Fruit fly (Drosophila melanogaster) whole organism, wandering third instar larva: ENCODE data around the gene CG13727.

ENCODE experiments used
- Abd-B ChIP-seq: fragments of >200 bp; optimal IDR thresholded peaks from 2 replicates; lab custom pipeline; 2017; ENCODE audit warnings: missing biosample characterization, missing genetic modification characterization
- CG32264 ChIP-seq: fragments of 200-800 bp; sonication (Bioruptor generic); optimal IDR thresholded peaks from 2 replicates; lab custom pipeline; 2016; ENCODE audit warnings: missing biosample characterization, missing genetic modification characterization
- CG9705 ChIP-seq: fragments of 200-800 bp; sonication (Bioruptor generic); optimal IDR thresholded peaks from 2 replicates; lab custom pipeline; 2018; ENCODE audit warnings: missing biosample characterization, mild to moderate bottlenecking, missing genetic modification characterization
- CrebA ChIP-seq: fragments of 200-800 bp; sonication (Bioruptor generic); optimal IDR thresholded peaks from 2 replicates; lab custom pipeline; 2016; ENCODE audit warnings: missing biosample characterization, mild to moderate bottlenecking, missing genetic modification characterization, borderline replicate concordance
- Dfd ChIP-seq: fragments of >200 bp; optimal IDR thresholded peaks from 2 replicates; lab custom pipeline; 2017; ENCODE audit warnings: missing biosample characterization, missing genetic modification characterization
- Dif ChIP-seq: fragments of 200-275, 200-300 bp; sonication (Bioruptor generic); optimal IDR thresholded peaks from 2 replicates; lab custom pipeline; 2018; ENCODE audit warnings: missing biosample characterization, missing genetic modification characterization; ENCODE audit not compliant: partially characterized antibody
- GATAd ChIP-seq: sonication (Bioruptor generic); optimal IDR thresholded peaks from 2 replicates; lab custom pipeline; 2016; ENCODE audit warnings: missing biosample characterization, missing genetic modification characterization
- HLH106 ChIP-seq: fragments of 200-800 bp; optimal IDR thresholded peaks from 3 replicates; lab custom pipeline; 2019; ENCODE audit warnings: missing biosample characterization, mild to moderate bottlenecking, missing genetic modification characterization, moderate library complexity
- Hnf4 ChIP-seq: fragments of 200-800 bp; sonication (Bioruptor generic); optimal IDR thresholded peaks from 2 replicates; lab custom pipeline; 2016; ENCODE audit warnings: missing biosample characterization, mild to moderate bottlenecking, missing genetic modification characterization
- Hr78 ChIP-seq: fragments of >200 bp; optimal IDR thresholded peaks from 2 replicates; lab custom pipeline; 2017; ENCODE audit warnings: missing biosample characterization, missing genetic modification characterization
- Hr83 ChIP-seq: fragments of 200-300 bp; sonication (Bioruptor generic); optimal IDR thresholded peaks from 2 replicates; lab custom pipeline; 2016; ENCODE audit warnings: missing biosample characterization, mild to moderate bottlenecking, missing genetic modification characterization, moderate library complexity; ENCODE audit not compliant: poor library complexity, severe bottlenecking
- Mio ChIP-seq: sonication (Bioruptor generic); optimal IDR thresholded peaks from 2 replicates; lab custom pipeline; 2016; ENCODE audit warnings: missing biosample characterization, missing genetic modification characterization
- N ChIP-seq: fragments of >200 bp; optimal IDR thresholded peaks from 2 replicates; lab custom pipeline; 2018; ENCODE audit warnings: missing biosample characterization, missing external identifiers, missing genetic modification characterization
- OdsH ChIP-seq: fragments of 200-800 bp; sonication (Bioruptor generic); optimal IDR thresholded peaks from 2 replicates; lab custom pipeline; 2016; ENCODE audit warnings: missing biosample characterization, mild to moderate bottlenecking, missing genetic modification characterization
- Rel ChIP-seq, 2 experiments: fragments of 200-800 bp; sonication (Bioruptor generic) in 1 of 2; optimal IDR thresholded peaks; 2 replicates in 1 of 2; 3 replicates in 1 of 2; lab custom pipeline; 2016 to 2019; ENCODE audit warnings: mild to moderate bottlenecking in 2 of 2, missing biosample characterization in 2 of 2, missing genetic modification characterization in 2 of 2, moderate library complexity in 1 of 2
- Sp1 ChIP-seq: fragments of 200-800 bp; sonication (Bioruptor generic); optimal IDR thresholded peaks from 3 replicates; lab custom pipeline; 2019; ENCODE audit warnings: missing biosample characterization, mild to moderate bottlenecking, missing genetic modification characterization, moderate library complexity
- Vsx2 ChIP-seq: fragments of 200-300, 225-300 bp; sonication (Bioruptor generic); optimal IDR thresholded peaks from 2 replicates; lab custom pipeline; 2018; ENCODE audit warnings: missing biosample characterization, missing genetic modification characterization; ENCODE audit not compliant: partially characterized antibody
- br ChIP-seq: fragments of 200-800 bp; sonication (Bioruptor generic); optimal IDR thresholded peaks from 2 replicates; lab custom pipeline; 2016; ENCODE audit warnings: missing biosample characterization, missing genetic modification characterization
- brk ChIP-seq: fragments of 200-800 bp; sonication (Bioruptor generic); optimal IDR thresholded peaks from 2 replicates; lab custom pipeline; 2016; ENCODE audit warnings: missing biosample characterization, mild to moderate bottlenecking, missing genetic modification characterization
- dmrt93B ChIP-seq: fragments of 200-800 bp; sonication (Bioruptor generic); optimal IDR thresholded peaks from 2 replicates; lab custom pipeline; 2018; ENCODE audit warnings: missing biosample characterization, mild to moderate bottlenecking, missing genetic modification characterization
- dsf ChIP-seq: sonication (Bioruptor generic); optimal IDR thresholded peaks from 2 replicates; lab custom pipeline; 2016; ENCODE audit warnings: missing biosample characterization, missing genetic modification characterization, borderline replicate concordance
- ey ChIP-seq: fragments of 200-800 bp; sonication (Bioruptor generic); optimal IDR thresholded peaks from 2 replicates; lab custom pipeline; 2016; ENCODE audit warnings: missing biosample characterization, missing genetic modification characterization
- foxo ChIP-seq, 2 experiments: fragments of 200-800 bp; sonication (Bioruptor generic); optimal IDR thresholded peaks; 2 replicates in 1 of 2; 3 replicates in 1 of 2; lab custom pipeline; 2016 to 2017; ENCODE audit warnings: missing biosample characterization in 2 of 2, missing genetic modification characterization in 2 of 2
- fru ChIP-seq: fragments of 200-800 bp; sonication (Bioruptor generic); optimal IDR thresholded peaks from 3 replicates; lab custom pipeline; 2016; ENCODE audit warnings: missing biosample characterization, mild to moderate bottlenecking, missing genetic modification characterization
- h ChIP-seq: fragments of 200-800 bp; sonication (Bioruptor generic); optimal IDR thresholded peaks from 3 replicates; lab custom pipeline; 2016; ENCODE audit warnings: missing biosample characterization, mild to moderate bottlenecking, missing genetic modification characterization
- jim ChIP-seq: fragments of 175-275, 200-325 bp; sonication (Bioruptor generic); optimal IDR thresholded peaks from 2 replicates; lab custom pipeline; 2016; ENCODE audit warnings: missing biosample characterization, mild to moderate bottlenecking, missing genetic modification characterization
- lola ChIP-seq: fragments of >200 bp; optimal IDR thresholded peaks from 2 replicates; lab custom pipeline; 2017; ENCODE audit warnings: missing biosample characterization, missing genetic modification characterization
- pan ChIP-seq: fragments of >200 bp; optimal IDR thresholded peaks from 2 replicates; lab custom pipeline; 2017
- rgr ChIP-seq: fragments of 200-800 bp; sonication (Bioruptor generic); optimal IDR thresholded peaks from 3 replicates; lab custom pipeline; 2016; ENCODE audit warnings: missing biosample characterization, mild to moderate bottlenecking, missing genetic modification characterization
- sv ChIP-seq: fragments of 200-800 bp; sonication (Bioruptor generic); optimal IDR thresholded peaks from 3 replicates; lab custom pipeline; 2016; ENCODE audit warnings: missing biosample characterization, missing genetic modification characterization
- tai ChIP-seq: sonication (Bioruptor generic); optimal IDR thresholded peaks from 2 replicates; lab custom pipeline; 2016; ENCODE audit warnings: missing biosample characterization, missing genetic modification characterization

CG13727 gene

DNA sequence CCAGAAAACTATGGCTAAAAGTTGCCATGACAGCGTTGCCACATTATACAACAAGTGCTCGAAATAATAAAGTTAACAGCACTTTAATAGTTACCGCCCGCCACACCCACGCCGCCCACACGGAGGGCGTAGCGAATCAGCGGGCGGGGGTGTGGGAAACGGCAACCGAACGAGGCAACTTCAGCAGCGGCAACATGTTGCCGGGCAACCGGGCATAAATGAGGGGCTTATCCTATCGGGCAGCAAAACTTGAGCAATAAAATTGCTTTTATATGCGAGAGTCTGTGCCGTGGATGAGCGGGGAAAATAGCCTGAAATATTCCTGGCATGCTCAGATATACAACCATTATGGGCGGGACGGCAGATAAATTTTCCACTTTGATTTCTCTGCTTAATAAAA is 24.9 kb downstream of the CG13727 start:
- TF ChIP-seq Dfd (GFP tag; lab: Kevin White, UChicago): no peak
- no peak for TF ChIP-seq Abd-B
- TF ChIP-seq CG32264 (GFP tag; lab: Kevin White, UChicago): no peak
- no peak for TF ChIP-seq lola (GFP tag; lab: Kevin White, UChicago)
- TF ChIP-seq Mio: no peak
- TF ChIP-seq dsf: no peak
- no peak for TF ChIP-seq h
- TF ChIP-seq GATAd (GFP tag; lab: Kevin White, UChicago): no peak
- TF ChIP-seq jim: no peak
- TF ChIP-seq foxo (GFP tag; optimal IDR thresholded peaks at IDR 0.05; lab: Kevin White, UChicago): no peak
- TF ChIP-seq pan (lab: Kevin White, UChicago): no peak
- no peak for TF ChIP-seq sv
- TF ChIP-seq CG9705 (GFP tag; lab: Kevin White, UChicago): no peak
- no peak for TF ChIP-seq dmrt93B (GFP tag; lab: Kevin White, UChicago)
- no peak for TF ChIP-seq fru
- no peak for TF ChIP-seq CrebA (GFP tag; lab: Kevin White, UChicago)
- TF ChIP-seq Hr78 (GFP tag; lab: Kevin White, UChicago): no peak
- no peak for TF ChIP-seq Hnf4 (GFP tag; lab: Kevin White, UChicago)
- no peak for TF ChIP-seq br (GFP tag; lab: Kevin White, UChicago)
- TF ChIP-seq, all 38 proteins: peak for 0

DNA sequence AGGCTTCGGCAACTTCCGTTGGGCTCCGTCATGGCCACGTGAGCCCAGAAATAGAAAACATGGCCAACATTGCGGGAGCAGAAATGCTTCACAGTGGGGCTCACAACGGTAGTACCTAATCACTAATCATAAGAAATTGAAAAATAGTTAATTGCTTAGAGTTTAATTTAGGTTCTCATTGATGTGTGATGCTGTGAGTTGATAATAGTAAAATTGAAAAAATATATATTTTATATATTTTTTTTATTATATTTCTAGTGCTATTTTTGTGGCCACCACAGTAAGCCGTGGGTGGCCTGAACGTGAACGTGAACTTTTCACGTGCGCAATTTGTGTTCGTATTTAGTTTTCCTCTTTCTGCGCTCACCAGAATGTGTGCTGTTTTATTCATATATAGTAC is 30.6 kb downstream of the CG13727 start:
- TF ChIP-seq jim (no peak), OdsH (no peak), Hr83 (no peak), tai (GFP tag; lab: Kevin White, UChicago) (no peak), Dif (GFP tag; lab: Kevin White, UChicago) (no peak), CrebA (GFP tag; lab: Kevin White, UChicago) (no peak)

DNA sequence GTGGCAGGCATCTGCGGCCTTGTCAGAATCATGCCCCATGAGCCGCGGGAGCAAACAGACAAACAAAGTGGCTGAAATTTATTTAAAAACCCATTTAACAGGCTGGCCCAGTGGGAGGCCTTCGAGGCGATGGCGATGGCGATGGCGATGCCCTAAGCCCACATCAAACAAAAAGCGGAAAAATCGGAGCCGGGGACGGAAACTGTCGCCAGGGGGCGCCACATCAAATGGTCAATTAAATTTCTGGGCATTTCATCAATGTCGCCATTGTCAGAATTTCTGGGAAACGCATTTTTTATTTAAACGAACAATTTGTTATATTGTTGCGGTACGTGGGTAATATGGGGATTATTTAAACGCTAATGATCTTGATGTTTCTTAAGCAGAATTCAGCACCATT is 48.9 kb downstream of the CG13727 start:
- no peak for TF ChIP-seq HLH106 (tag; lab: Kevin White, UChicago)
- TF ChIP-seq N (GFP tag; lab: Kevin White, UChicago): no peak
- no peak for TF ChIP-seq Dfd (GFP tag; lab: Kevin White, UChicago)
- no peak for TF ChIP-seq ey (GFP tag; lab: Kevin White, UChicago)
- TF ChIP-seq Mio: no peak
- no peak for TF ChIP-seq CG32264 (GFP tag; lab: Kevin White, UChicago)
- no peak for TF ChIP-seq Sp1 (GFP tag; lab: Kevin White, UChicago)
- TF ChIP-seq Rel (GFP tag; optimal IDR thresholded peaks at IDR 0.05; lab: Kevin White, UChicago): no peak
- TF ChIP-seq Rel (tag; optimal IDR thresholded peaks at IDR 0.05; lab: Kevin White, UChicago): no peak
- TF ChIP-seq tai (GFP tag; lab: Kevin White, UChicago): no peak
- no peak for TF ChIP-seq Vsx2
- no peak for TF ChIP-seq rgr (GFP tag; lab: Kevin White, UChicago)
- TF ChIP-seq brk: no peak
